Worm (Caenorhabditis elegans) whole organism, L4 larva: ENCODE data around the gene C38D9.8.

Experiments used
- D1046.2 ChIP-seq: fragments of 200-800 bp; sonication (Bioruptor generic); IDR thresholded peaks from 2 replicates; pipeline ENCODE4 v1.3.6; 2022; ENCODE audit warnings: missing genetic modification characterization, missing compliant biosample characterization
- F26F4.8 ChIP-seq: fragments of 200-800 bp; sonication (Bioruptor generic); conservative IDR thresholded peaks from 2 replicates; pipeline ENCODE4 v1.3.6; 2022; ENCODE audit warnings: missing genetic modification characterization, missing compliant biosample characterization
- ZK546.5 ChIP-seq, 2 experiments: sonication (generic microtip); optimal IDR thresholded peaks; 2 replicates each; lab custom pipeline; 2017; ENCODE audit warnings: missing biosample characterization in 2 of 2, missing genetic modification characterization in 2 of 2
- aha-1 ChIP-seq: fragments of 150-350 bp; peaks from one replicate; lab custom pipeline; 2014; ENCODE audit warnings: missing biosample characterization, missing genetic modification characterization
- ceh-28 ChIP-seq: fragments of 150-350 bp; optimal IDR thresholded peaks from 2 replicates; lab custom pipeline; 2014; ENCODE audit warnings: missing biosample characterization, missing genetic modification reagents, missing genetic modification characterization
- ceh-32 ChIP-seq: sonication (generic microtip); optimal IDR thresholded peaks from 2 replicates; lab custom pipeline; 2016; ENCODE audit warnings: mild to moderate bottlenecking, missing genetic modification characterization, missing compliant biosample characterization; ENCODE audit not compliant: poor library complexity
- ceh-44 ChIP-seq: fragments of 200-800 bp; sonication (Bioruptor generic); IDR thresholded peaks from 2 replicates; pipeline ENCODE4 v1.3.6; 2022; ENCODE audit warnings: missing genetic modification reagents, missing genetic modification characterization, missing compliant biosample characterization
- daf-12 ChIP-seq: fragments of 150-350 bp; optimal IDR thresholded peaks from 2 replicates; lab custom pipeline; 2014; ENCODE audit warnings: missing biosample characterization, missing genetic modification reagents, missing genetic modification characterization
- daf-16 ChIP-seq, 3 experiments: sonication (generic microtip); optimal IDR thresholded peaks; 2 replicates each; lab custom pipeline; 2016 to 2017; ENCODE audit warnings: missing genetic modification characterization in 3 of 3, missing genetic modification reagents in 3 of 3, mild to moderate bottlenecking in 2 of 3, missing compliant biosample characterization in 2 of 3, missing biosample characterization in 1 of 3, moderate library complexity in 1 of 3
- dmd-6 ChIP-seq: fragments of 200-800 bp; sonication (Bioruptor generic); IDR thresholded peaks from 2 replicates; pipeline ENCODE4 v1.3.6; 2022; ENCODE audit warnings: missing genetic modification reagents, missing genetic modification characterization, missing compliant biosample characterization
- dmd-9 ChIP-seq: fragments of 200-800 bp; sonication (Bioruptor generic); IDR thresholded peaks from 2 replicates; pipeline ENCODE4 v1.3.6; 2022; ENCODE audit warnings: missing genetic modification reagents, missing genetic modification characterization, missing compliant biosample characterization
- duxl-1 ChIP-seq: sonication (generic microtip); optimal IDR thresholded peaks from 2 replicates; lab custom pipeline; 2016; ENCODE audit warnings: mild to moderate bottlenecking, missing genetic modification characterization, moderate library complexity, missing compliant biosample characterization; ENCODE audit not compliant: poor library complexity
- dve-1 ChIP-seq: sonication (generic microtip); optimal IDR thresholded peaks from 2 replicates; lab custom pipeline; 2017; ENCODE audit warnings: antibody characterized with exemption, mild to moderate bottlenecking, missing genetic modification characterization, missing compliant biosample characterization; ENCODE audit not compliant: insufficient read depth
- fkh-10 ChIP-seq: fragments of 150-350 bp; optimal IDR thresholded peaks from 2 replicates; lab custom pipeline; 2014; ENCODE audit warnings: missing biosample characterization, missing genetic modification reagents, missing genetic modification characterization
- gei-8 ChIP-seq: fragments of 200-800 bp; sonication (Bioruptor generic); optimal IDR thresholded peaks from 2 replicates; lab custom pipeline; 2018; ENCODE audit warnings: mild to moderate bottlenecking, missing genetic modification characterization, missing compliant biosample characterization
- hif-1 ChIP-seq, 2 experiments: sonication (generic microtip); optimal IDR thresholded peaks; 2 replicates each; lab custom pipeline; 2016 to 2017; ENCODE audit warnings: missing compliant biosample characterization in 2 of 2, missing genetic modification characterization in 2 of 2, missing genetic modification reagents in 2 of 2, missing genotype in 2 of 2, mild to moderate bottlenecking in 1 of 2
- hlh-11 ChIP-seq: fragments of 200-800 bp; sonication (Bioruptor generic); optimal IDR thresholded peaks from 2 replicates; lab custom pipeline; 2018; ENCODE audit warnings: mild to moderate bottlenecking, missing genetic modification characterization, missing compliant biosample characterization
- lin-1 ChIP-seq: fragments of 200-800 bp; sonication (Bioruptor generic); IDR thresholded peaks from 2 replicates; pipeline ENCODE4 v1.3.6; 2022; ENCODE audit warnings: missing genetic modification reagents, missing genetic modification characterization, missing compliant biosample characterization
- lin-39 ChIP-seq: fragments of 150-350 bp; optimal IDR thresholded peaks from 2 replicates; lab custom pipeline; 2014; ENCODE audit warnings: missing biosample characterization, missing genetic modification reagents, missing genetic modification characterization
- lir-3 ChIP-seq: sonication (generic microtip); optimal IDR thresholded peaks from 2 replicates; lab custom pipeline; 2016; ENCODE audit warnings: mild to moderate bottlenecking, missing genetic modification characterization, missing compliant biosample characterization
- mdl-1 ChIP-seq, 2 experiments: fragments of 150-350 bp in 1 of 2; sonication (generic microtip) in 1 of 2; optimal IDR thresholded peaks; 2 replicates each; lab custom pipeline; 2014 to 2017; ENCODE audit warnings: missing biosample characterization in 2 of 2, missing genetic modification characterization in 2 of 2
- mep-1 ChIP-seq: fragments of 150-350 bp; sonication (generic microtip); optimal IDR thresholded peaks from 3 replicates; lab custom pipeline; 2014; ENCODE audit warnings: missing biosample characterization, missing genetic modification characterization
- mes-2 ChIP-seq: sonication (generic microtip); optimal IDR thresholded peaks from 2 replicates; lab custom pipeline; 2016; ENCODE audit warnings: missing genotype, mild to moderate bottlenecking, missing genetic modification characterization, missing compliant biosample characterization; ENCODE audit not compliant: poor library complexity, severe bottlenecking
- mxl-3 ChIP-seq: fragments of 200-800 bp; sonication (Bioruptor generic); optimal IDR thresholded peaks from 2 replicates; lab custom pipeline; 2018; ENCODE audit warnings: mild to moderate bottlenecking, missing genetic modification characterization, missing compliant biosample characterization
- nhr-10 ChIP-seq: fragments of 150-350 bp; optimal IDR thresholded peaks from 2 replicates; lab custom pipeline; 2014; ENCODE audit warnings: missing biosample characterization, missing genetic modification characterization
- nhr-28 ChIP-seq: fragments of 150-350 bp; optimal IDR thresholded peaks from 2 replicates; lab custom pipeline; 2014; ENCODE audit warnings: missing biosample characterization, missing genetic modification characterization
- nhr-42 ChIP-seq: fragments of 200-800 bp; sonication (Bioruptor generic); IDR thresholded peaks from 2 replicates; pipeline ENCODE4 v1.3.6; 2022; ENCODE audit warnings: missing genetic modification characterization, missing compliant biosample characterization
- nhr-48 ChIP-seq: sonication (generic microtip); optimal IDR thresholded peaks from 2 replicates; lab custom pipeline; 2016; ENCODE audit warnings: mild to moderate bottlenecking, missing genetic modification characterization, missing compliant biosample characterization
- nhr-77 ChIP-seq: fragments of 150-350 bp; optimal IDR thresholded peaks from 2 replicates; lab custom pipeline; 2014; ENCODE audit warnings: missing biosample characterization, missing genetic modification characterization
- php-3 ChIP-seq: fragments of 200-800 bp; sonication (Bioruptor generic); IDR thresholded peaks from 2 replicates; pipeline ENCODE4 v1.3.6; 2022; ENCODE audit warnings: missing genetic modification reagents, missing genetic modification characterization, missing compliant biosample characterization
- pqm-1 ChIP-seq: sonication (generic microtip); optimal IDR thresholded peaks from 2 replicates; lab custom pipeline; 2017; ENCODE audit warnings: missing biosample characterization, missing genetic modification characterization
- sdz-12 ChIP-seq: fragments of 200-800 bp; sonication (Bioruptor generic); optimal IDR thresholded peaks from 2 replicates; lab custom pipeline; 2018; ENCODE audit warnings: mild to moderate bottlenecking, missing genetic modification characterization, missing compliant biosample characterization
- set-16 ChIP-seq: fragments of 200-800 bp; sonication (Bioruptor generic); IDR thresholded peaks from 2 replicates; pipeline ENCODE4 v1.3.6; 2022; ENCODE audit warnings: missing genetic modification reagents, missing genetic modification characterization, missing compliant biosample characterization
- snpc-4 ChIP-seq: fragments of 150-350 bp; optimal IDR thresholded peaks from 2 replicates; lab custom pipeline; 2014; ENCODE audit warnings: missing biosample characterization, missing genetic modification characterization
- tag-97 ChIP-seq: fragments of 200-800 bp; sonication (Bioruptor generic); IDR thresholded peaks from 2 replicates; pipeline ENCODE4 v1.3.6; 2022; ENCODE audit warnings: missing genetic modification characterization, missing compliant biosample characterization
- unc-62 ChIP-seq, 3 experiments: fragments of 150-350 bp in 1 of 3; sonication (generic microtip); optimal IDR thresholded peaks in 2 of 3; peaks in 1 of 3; 1 replicate in 1 of 3; 2 replicates in 2 of 3; lab custom pipeline; 2014 to 2017; ENCODE audit warnings: missing biosample characterization in 3 of 3, missing genetic modification characterization in 3 of 3, missing genetic modification reagents in 3 of 3, missing genotype in 1 of 3
- zfp-2 ChIP-seq: sonication (generic microtip); optimal IDR thresholded peaks from 2 replicates; lab custom pipeline; 2016; ENCODE audit warnings: mild to moderate bottlenecking, missing genetic modification characterization, missing compliant biosample characterization
- ztf-7 ChIP-seq: fragments of 150-350 bp; optimal IDR thresholded peaks from 2 replicates; lab custom pipeline; 2014; ENCODE audit warnings: missing biosample characterization, missing genetic modification characterization

Gene C38D9.8

DNA sequence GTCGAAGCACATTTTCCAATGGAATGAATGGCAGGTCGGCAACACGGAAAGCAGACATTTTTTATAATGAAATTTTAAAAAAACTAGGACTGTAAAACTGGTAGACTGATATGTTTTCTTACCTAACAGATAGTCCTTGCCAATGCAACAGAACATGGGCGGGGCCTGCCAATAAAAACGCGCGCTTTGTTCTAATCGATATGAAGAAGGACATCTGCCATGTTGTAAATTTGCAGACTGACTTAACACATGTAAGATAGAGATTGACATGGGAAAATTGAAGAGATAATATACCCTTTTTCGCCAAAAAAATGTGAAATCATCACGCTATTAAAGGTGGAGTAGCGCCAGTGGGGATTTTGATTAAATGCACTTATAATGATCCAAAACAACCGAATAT is at the start of gene C38D9.8:
Gene C38D9.8, minus strand, starts transcription at position 101 of the 400 bp plus-strand sequence.
- TF ChIP-seq ceh-44 (GFP tag; lab: Robert Waterston, UW) (no peak), hlh-11 (no peak), zfp-2 (tag; lab: Kevin White, UChicago) (no peak), dmd-6 (no peak)

DNA sequence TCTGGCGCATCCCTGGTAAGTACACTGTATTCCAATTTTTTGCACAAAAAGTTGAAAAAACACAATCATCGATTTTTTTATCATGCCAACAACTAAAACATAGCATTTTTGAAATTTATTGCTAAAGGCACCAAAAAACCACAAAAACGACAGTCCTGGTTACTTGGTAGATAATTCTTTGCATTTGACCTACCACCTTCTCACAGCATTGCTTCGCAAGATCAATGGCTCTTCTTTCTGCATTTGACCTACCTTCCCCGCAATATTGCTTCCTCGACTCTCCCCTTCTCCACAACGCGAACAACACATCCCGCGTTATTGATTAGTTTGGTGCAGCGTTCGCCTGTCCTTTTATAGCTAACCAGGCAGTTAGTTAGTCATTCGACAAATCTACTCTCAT is 48.9 kb upstream of the C38D9.8 start, which contains the start of gene ztf-25:
Gene ztf-25, plus strand, starts transcription at position 301 of the 400 bp plus-strand sequence.
- TF ChIP-seq dmd-9 (GFP tag; lab: Robert Waterston, UW): no peak
- TF ChIP-seq nhr-42 (GFP tag; lab: Robert Waterston, UW): no peak
- TF ChIP-seq mep-1 (tag; lab: Kevin White, UChicago): no peak
- TF ChIP-seq dve-1 (tag; lab: Kevin White, UChicago): no peak
- TF ChIP-seq tag-97 (GFP tag; lab: Robert Waterston, UW): no peak
- TF ChIP-seq snpc-4 (tag; lab: Kevin White, UChicago): no peak
- TF ChIP-seq php-3: no peak
- TF ChIP-seq mxl-3 (GFP tag; lab: Kevin White, UChicago): no peak
- no peak for TF ChIP-seq lin-1 (GFP tag; lab: Robert Waterston, UW)

DNA sequence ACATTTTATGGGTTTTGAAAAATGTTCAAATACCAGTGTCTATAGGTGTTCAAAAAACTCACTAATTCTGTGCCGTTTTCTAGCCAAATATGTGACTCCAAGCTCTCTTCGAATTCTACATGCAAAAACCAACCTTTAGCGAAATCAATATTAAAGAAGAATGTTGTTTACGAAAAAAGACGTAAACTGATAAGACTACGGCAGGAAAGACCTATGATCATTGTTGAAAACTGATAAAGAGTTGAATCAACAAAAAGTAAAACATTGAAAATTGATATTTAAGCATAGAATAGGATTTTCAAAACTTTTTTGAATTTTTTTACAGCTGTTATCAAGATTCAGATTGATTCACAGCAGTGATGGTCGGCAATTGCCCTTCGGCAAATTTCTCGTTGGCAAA is 46.2 kb upstream of the C38D9.8 start, which contains the start of gene Y6G8.2:
Gene Y6G8.2, minus strand, starts transcription at position 147 of the 400 bp plus-strand sequence.
- TF ChIP-seq pqm-1 (tag; lab: Kevin White, UChicago): peak; percentile 78
- TF ChIP-seq duxl-1: peak; percentile 5
- peak; percentile 46 for TF ChIP-seq dve-1 (tag; lab: Kevin White, UChicago)
- no peak for TF ChIP-seq lin-39 (tag; lab: Kevin White, UChicago)
- TF ChIP-seq ZK546.5 (tag; optimal IDR thresholded peaks at IDR 0.05; lab: Kevin White, UChicago): no peak
- TF ChIP-seq daf-16 (GFP tag; optimal IDR thresholded peaks at IDR 0.05; lab: Kevin White, UChicago): peak in 1 of 2 experiments; percentile 20
- TF ChIP-seq daf-16 (tag; optimal IDR thresholded peaks at IDR 0.05; lab: Kevin White, UChicago): peak; percentile 97
- TF ChIP-seq hlh-11: peak; percentile 22
- no peak for TF ChIP-seq mdl-1 (tag; optimal IDR thresholded peaks at IDR 0.05; lab: Kevin White, UChicago)
- TF ChIP-seq nhr-28 (tag; lab: Kevin White, UChicago): peak; percentile 44
- peak; percentile 12 for TF ChIP-seq nhr-77 (tag; lab: Kevin White, UChicago)
- TF ChIP-seq dmd-6: peak; percentile 26; the same call in 1 of the 2 replicates

DNA sequence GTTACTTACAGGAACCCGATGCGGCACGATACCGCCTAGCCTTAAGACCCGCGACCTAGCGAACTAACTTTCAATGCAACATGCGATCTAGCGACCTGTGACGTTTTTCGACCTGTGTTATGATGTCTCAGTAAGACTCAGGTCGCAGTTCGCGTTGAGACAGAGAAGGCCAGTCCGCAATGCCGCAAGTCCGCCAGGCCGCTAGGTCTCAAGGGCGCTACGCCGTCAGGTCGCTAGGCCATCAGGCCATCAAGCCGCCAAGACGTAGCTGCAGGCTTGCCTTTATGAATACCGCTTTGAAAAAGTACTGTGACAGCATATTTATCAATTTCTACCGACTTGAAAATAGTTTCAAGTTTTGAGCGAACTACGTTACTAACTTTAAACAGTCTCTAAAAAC is 43.0 kb upstream of the C38D9.8 start:
- TF ChIP-seq mes-2 (no peak), set-16 (GFP tag; lab: Robert Waterston, UW) (peak; percentile 54; the same call in 1 of the 2 replicates), fkh-10 (GFP tag; lab: Kevin White, UChicago) (no peak), F26F4.8 (GFP tag; lab: Robert Waterston, UW) (0 out of 2 replicates have a peak, but pooled peaks have one; percentile 17)

DNA sequence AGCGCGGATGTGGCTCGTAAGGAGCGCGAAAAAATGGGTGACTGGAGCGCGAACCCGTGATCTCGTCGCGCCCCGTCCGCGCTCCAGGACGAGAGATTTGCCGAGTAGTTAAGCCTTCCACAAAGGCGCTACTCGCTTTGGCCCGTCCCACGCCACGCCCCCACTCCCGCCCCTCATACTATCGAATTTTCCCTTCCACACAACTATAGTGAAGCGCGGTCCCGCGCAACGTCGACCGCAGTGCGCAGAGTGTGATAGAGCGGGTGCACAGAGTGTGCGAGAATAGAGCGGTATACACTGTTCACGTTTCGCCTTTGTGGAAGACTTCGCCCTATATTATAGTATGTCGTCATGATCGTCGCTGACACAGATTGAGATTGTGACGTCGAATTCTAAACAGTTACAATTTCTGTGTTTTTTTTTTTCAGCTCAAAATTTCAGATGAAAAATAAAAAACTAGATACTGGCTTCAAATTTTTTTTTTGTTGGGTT is 31.7 kb upstream of the C38D9.8 start, which contains the start of gene fbxa-133:
Gene fbxa-133, plus strand, starts transcription at position 442 of the 492 bp plus-strand sequence.
- TF ChIP-seq D1046.2 (GFP tag; lab: Robert Waterston, UW): 0 out of 2 replicates have a peak, but pooled peaks have one; percentile 26
- TF ChIP-seq set-16 (GFP tag; lab: Robert Waterston, UW): peak; percentile 65

DNA sequence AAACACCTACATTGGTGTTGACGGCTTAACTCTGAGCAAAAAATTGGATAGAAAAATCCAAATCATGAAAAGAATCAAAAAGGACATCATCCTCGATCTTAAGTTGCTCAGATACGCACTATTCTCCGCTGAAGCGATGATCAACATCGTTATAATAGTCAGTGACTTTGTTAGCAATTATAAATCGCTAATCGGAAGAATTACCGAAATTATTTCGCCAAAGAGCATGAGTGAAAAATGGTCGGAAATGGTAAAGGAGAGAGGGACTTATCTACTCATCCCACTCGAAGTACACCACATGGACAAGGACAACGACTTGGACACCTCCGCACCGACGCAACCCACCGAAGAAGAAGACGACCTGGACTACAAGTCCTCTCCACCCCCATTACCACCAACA is 27.4 kb upstream of the C38D9.8 start:
- TF ChIP-seq gei-8 (GFP tag; lab: Kevin White, UChicago) (no peak), dmd-9 (GFP tag; lab: Robert Waterston, UW) (no peak), ceh-32 (tag; lab: Kevin White, UChicago) (no peak), sdz-12 (GFP tag; lab: Kevin White, UChicago) (no peak), pqm-1 (tag; lab: Kevin White, UChicago) (no peak), ceh-28 (tag; lab: Kevin White, UChicago) (no peak), unc-62 (GFP tag; optimal IDR thresholded peaks at IDR 0.05 in 1 of 2; lab: Kevin White, UChicago) (peak in 1 of 2 experiments; percentile 81), unc-62 (tag; optimal IDR thresholded peaks at IDR 0.05; lab: Kevin White, UChicago) (no peak), F26F4.8 (GFP tag; lab: Robert Waterston, UW) (no peak), nhr-10 (tag; lab: Kevin White, UChicago) (no peak), nhr-48 (no peak), aha-1 (peak; percentile 28), D1046.2 (GFP tag; lab: Robert Waterston, UW) (no peak), ztf-7 (tag; lab: Kevin White, UChicago) (no peak), lir-3 (tag; lab: Kevin White, UChicago) (no peak), hif-1 (tag; optimal IDR thresholded peaks at IDR 0.05; lab: Kevin White, UChicago) (no peak), daf-12 (tag; lab: Kevin White, UChicago) (no peak)
